Worm (Caenorhabditis elegans): ENCODE data around the gene F26D2.16.

DNA sequence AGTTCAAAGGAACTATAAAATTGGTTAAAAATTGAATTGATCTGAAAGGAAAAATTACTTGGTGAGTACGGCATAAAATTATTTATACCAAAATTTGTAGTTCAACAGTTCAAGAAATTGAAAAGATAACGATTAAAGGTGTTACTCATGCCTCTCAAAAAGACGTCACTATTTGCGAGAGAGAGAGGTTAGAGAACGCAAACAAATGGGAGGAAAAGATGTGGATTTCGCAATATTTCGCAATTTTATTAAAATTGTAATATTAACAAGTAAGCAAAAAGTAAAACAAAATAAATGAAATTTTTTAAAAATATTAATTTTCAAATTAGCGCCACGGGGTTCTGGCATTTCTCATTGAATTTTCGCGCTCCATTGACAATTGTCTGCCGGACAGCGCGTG lies 24.5 kb downstream of the F26D2.16 start, which contains the start of gene F13A7.11:
- TF ChIP-seq Y95B8A.8 (GFP tag; IDR thresholded peaks at IDR 0.05) (no peak), madf-6 (GFP tag; IDR thresholded peaks at IDR 0.05) (no peak)

All from whole organism, young adult.